Worm (Caenorhabditis elegans): ENCODE data around the gene F21D9.3.

The F21D9.3 gene

DNA sequence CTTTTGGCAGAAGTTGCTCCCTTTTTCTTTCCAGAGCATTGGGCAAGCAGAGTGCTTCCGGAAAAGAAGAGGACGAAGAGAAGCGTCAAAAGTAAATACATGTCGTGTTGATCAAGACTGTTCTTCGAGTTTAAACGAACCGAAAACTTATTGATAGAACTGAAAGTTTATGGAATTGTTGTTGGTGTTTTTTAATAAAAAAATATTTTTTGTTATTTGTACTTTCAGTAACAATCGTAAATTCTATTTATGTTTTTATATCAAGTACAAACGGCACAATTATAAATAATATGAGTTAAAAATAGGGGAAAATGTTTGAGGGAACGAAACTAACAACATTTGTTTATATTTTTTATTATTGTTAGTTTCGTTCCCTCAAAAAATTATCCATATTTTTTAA is at the start of gene F21D9.3:
TSS of gene F21D9.3 (minus strand) at position 101 of the 400 bp plus-strand sequence.
- TF ChIP-seq sem-2 (GFP tag; optimal IDR thresholded peaks at IDR 0.05) (no peak), nhr-12 (tag; optimal IDR thresholded peaks at IDR 0.05) (no peak), elt-1 (tag; optimal IDR thresholded peaks at IDR 0.05; ENCODE audit: borderline replicate concordance, insufficient read depth) (no peak), cnd-1 (tag; optimal IDR thresholded peaks at IDR 0.05) (no peak), unc-120 (tag; optimal IDR thresholded peaks at IDR 0.05; ENCODE audit: poor library complexity, severe bottlenecking) (no peak), ham-2 (GFP tag; optimal IDR thresholded peaks at IDR 0.05) (no peak), mls-2 (tag; optimal IDR thresholded peaks at IDR 0.05) (no peak), pha-4 (tag; optimal IDR thresholded peaks at IDR 0.05) (no peak), lin-32 (GFP tag; optimal IDR thresholded peaks at IDR 0.05) (no peak), nhr-28 (tag; optimal IDR thresholded peaks at IDR 0.05) (no peak), ces-1 (GFP tag; optimal IDR thresholded peaks at IDR 0.05) (no peak), ztf-11 (tag; optimal IDR thresholded peaks at IDR 0.05) (no peak), ceh-83 (GFP tag; optimal IDR thresholded peaks at IDR 0.05) (no peak), drap-1 (GFP tag; optimal IDR thresholded peaks at IDR 0.05) (no peak), snpc-4 (tag; optimal IDR thresholded peaks at IDR 0.05) (no peak), lin-13 (tag; optimal IDR thresholded peaks at IDR 0.05) (no peak)

DNA sequence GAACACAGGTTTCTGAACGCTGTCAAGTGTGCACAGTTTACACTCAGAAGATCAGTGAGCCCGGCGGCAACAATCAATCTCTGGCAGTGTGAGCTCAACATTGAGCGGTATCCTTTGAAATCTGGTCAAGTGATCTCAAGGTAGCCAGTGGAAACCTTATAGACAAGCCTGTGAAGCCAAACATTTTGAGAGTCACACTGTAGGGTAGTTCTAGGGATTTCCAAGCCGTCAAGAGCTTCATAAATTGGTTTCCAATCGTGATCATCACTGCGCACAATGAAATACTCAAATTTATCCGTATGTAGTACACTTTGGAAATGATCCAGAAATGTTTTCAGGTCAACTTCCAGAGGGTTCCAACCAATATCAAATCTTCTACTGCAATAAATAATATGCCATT is 49.4 kb upstream of the F21D9.3 start, which contains the start of gene F55C9.15:
TSS of gene F55C9.15 (minus strand) at position 101 of the 400 bp plus-strand sequence.
- TF ChIP-seq mls-2 (tag; optimal IDR thresholded peaks at IDR 0.05): no peak
- no peak for TF ChIP-seq ces-1 (GFP tag; optimal IDR thresholded peaks at IDR 0.05)

DNA sequence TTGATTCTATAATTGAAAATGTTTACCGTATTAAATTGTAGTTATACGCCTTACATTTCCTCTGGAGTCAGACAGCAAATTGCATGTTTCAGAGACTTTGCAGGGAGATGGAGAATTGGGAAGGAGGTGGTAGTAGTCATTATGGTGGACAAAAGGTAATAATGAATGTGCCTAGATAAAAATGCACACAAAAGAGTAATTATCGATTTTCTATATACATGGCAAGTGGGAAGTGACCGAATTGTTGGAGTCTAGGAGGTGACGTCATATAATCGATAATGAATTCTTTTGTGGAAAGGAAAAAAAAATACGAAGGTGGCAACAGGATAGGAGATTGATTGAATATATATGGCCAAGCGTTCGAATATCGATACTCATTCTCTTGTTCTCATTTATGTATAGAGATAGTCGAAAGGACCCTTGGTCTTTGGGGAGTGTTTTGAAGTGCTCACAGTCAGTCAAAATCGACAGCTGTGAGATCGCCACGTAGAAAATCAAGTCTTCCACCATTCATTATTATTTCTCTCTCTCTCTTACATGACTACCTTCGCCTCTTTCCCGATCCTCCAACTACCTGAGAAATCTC is 46.1 kb upstream of the F21D9.3 start, which contains the start of the genes fbxb-63 and fbxb-61:
TSS of gene fbxb-63 (minus strand) at position 142 of the 586 bp plus-strand sequence.
TSS of gene fbxb-61 (plus strand) at position 536 of the 586 bp plus-strand sequence.
- TF ChIP-seq ceh-39 (tag; optimal IDR thresholded peaks at IDR 0.05) (peak; percentile 53), mab-5 (tag; optimal IDR thresholded peaks at IDR 0.05) (no peak)

DNA sequence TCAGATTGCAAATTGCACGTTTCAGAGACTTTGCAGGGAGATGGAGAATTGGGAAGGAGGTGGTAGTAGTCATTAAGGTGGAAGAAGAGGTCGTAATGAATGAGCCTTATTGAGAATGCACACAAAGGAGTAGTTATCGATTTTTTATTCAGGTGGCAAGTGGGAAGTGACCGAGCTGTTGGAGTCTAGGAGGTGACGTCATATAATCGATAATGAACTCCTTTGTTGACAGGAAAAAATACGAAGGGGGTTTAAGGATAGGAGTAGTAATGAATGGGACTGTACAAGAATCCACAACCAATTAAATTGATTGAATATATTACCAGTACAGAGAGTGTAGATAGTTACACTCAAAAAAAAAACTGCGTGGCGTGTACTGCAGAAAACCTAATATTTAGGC is 44.4 kb upstream of the F21D9.3 start, which contains the start of gene fbxb-62:
TSS of gene fbxb-62 (minus strand) at position 101 of the 400 bp plus-strand sequence.
- TF ChIP-seq snpc-4 (tag; optimal IDR thresholded peaks at IDR 0.05): no peak
- no peak for TF ChIP-seq lin-32 (GFP tag; optimal IDR thresholded peaks at IDR 0.05)
- no peak for TF ChIP-seq elt-1 (tag; optimal IDR thresholded peaks at IDR 0.05; ENCODE audit: borderline replicate concordance, insufficient read depth)
- peak; percentile 11 for TF ChIP-seq zip-8 (tag; optimal IDR thresholded peaks at IDR 0.05)
- no peak for TF ChIP-seq lin-13 (tag; optimal IDR thresholded peaks at IDR 0.05)
- TF ChIP-seq flh-1 (GFP tag; optimal IDR thresholded peaks at IDR 0.05): no peak

DNA sequence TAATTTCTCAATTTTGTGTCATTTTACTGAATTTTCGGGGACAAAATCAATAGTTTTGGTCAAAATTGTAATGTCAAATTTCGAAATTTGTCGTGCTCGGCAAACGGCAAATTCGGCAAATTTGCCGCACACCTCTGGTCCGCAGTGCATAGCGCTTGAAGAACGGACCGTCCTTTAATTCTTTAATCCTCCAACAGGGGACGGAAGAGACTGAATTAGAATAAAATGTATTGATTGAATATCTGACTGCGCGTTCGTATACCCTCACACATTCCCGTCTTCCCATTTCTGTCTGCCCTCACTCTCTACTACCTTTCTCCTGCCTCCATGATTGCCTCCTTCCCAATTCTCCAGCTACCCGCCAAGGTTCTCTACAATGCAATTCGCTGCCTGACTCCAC is 41.7 kb upstream of the F21D9.3 start, which contains the start of gene F55C9.14:
TSS of gene F55C9.14 (plus strand) at position 301 of the 400 bp plus-strand sequence.
- no peak for TF ChIP-seq bed-3 (GFP tag; optimal IDR thresholded peaks at IDR 0.05)
- TF ChIP-seq nhr-12 (tag; optimal IDR thresholded peaks at IDR 0.05): no peak
- no peak for TF ChIP-seq nhr-76 (tag; optimal IDR thresholded peaks at IDR 0.05)
- TF ChIP-seq tbx-8 (GFP tag; optimal IDR thresholded peaks at IDR 0.05): no peak
- TF ChIP-seq ceh-43 (GFP tag; optimal IDR thresholded peaks at IDR 0.05): no peak
- TF ChIP-seq ceh-39 (tag; optimal IDR thresholded peaks at IDR 0.05): no peak
- TF ChIP-seq lin-32 (GFP tag; optimal IDR thresholded peaks at IDR 0.05): no peak
- no peak for TF ChIP-seq nhr-2 (tag; optimal IDR thresholded peaks at IDR 0.05)
- TF ChIP-seq unc-120 (tag; optimal IDR thresholded peaks at IDR 0.05; ENCODE audit: poor library complexity, severe bottlenecking): no peak
- TF ChIP-seq pha-4 (tag; optimal IDR thresholded peaks at IDR 0.05): no peak
- TF ChIP-seq zip-8 (tag; optimal IDR thresholded peaks at IDR 0.05): no peak
- TF ChIP-seq unc-39 (tag; optimal IDR thresholded peaks at IDR 0.05): no peak
- TF ChIP-seq snpc-4 (tag; optimal IDR thresholded peaks at IDR 0.05): no peak
- no peak for TF ChIP-seq mab-5 (tag; optimal IDR thresholded peaks at IDR 0.05)
- no peak for TF ChIP-seq elt-1 (tag; optimal IDR thresholded peaks at IDR 0.05; ENCODE audit: borderline replicate concordance, insufficient read depth)
- no peak for TF ChIP-seq ces-1 (GFP tag; optimal IDR thresholded peaks at IDR 0.05)
- TF ChIP-seq lin-13 (tag; optimal IDR thresholded peaks at IDR 0.05): no peak

DNA sequence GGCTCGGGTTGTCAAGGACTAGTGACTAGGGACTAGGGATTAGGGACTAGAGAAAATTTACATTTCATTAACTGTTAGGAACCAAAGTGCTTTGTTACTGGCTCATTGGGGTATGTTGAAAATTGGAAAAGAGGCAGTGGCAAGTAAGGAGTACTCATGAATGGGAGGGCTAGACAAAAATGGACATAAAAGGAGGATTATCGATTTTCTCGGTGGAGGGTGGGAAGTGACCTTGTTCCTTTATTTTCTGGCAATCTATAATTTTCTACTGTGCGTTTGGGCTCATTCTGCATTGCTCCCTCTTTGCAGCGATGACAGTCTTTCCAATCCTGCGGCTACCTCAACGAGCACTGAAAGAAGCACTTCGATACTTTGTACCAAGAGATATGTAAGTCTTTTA is 40.0 kb upstream of the F21D9.3 start, which contains the start of gene fbxb-60:
TSS of gene fbxb-60 (plus strand) at position 301 of the 400 bp plus-strand sequence.
- TF ChIP-seq ces-1 (GFP tag; optimal IDR thresholded peaks at IDR 0.05) (no peak), elt-1 (tag; optimal IDR thresholded peaks at IDR 0.05; ENCODE audit: borderline replicate concordance, insufficient read depth) (no peak), lin-13 (tag; optimal IDR thresholded peaks at IDR 0.05) (no peak), blmp-1 (tag; optimal IDR thresholded peaks at IDR 0.05) (no peak), nhr-28 (tag; optimal IDR thresholded peaks at IDR 0.05) (no peak), sem-2 (GFP tag; optimal IDR thresholded peaks at IDR 0.05) (no peak), zip-8 (tag; optimal IDR thresholded peaks at IDR 0.05) (no peak), ham-2 (GFP tag; optimal IDR thresholded peaks at IDR 0.05) (no peak)
